Fruit fly (Drosophila melanogaster): ENCODE data around the gene CG7443.
A peak's percentile ranks its signal among the peaks of the same experiment; 100 is the strongest.

CG7443 gene

DNA sequence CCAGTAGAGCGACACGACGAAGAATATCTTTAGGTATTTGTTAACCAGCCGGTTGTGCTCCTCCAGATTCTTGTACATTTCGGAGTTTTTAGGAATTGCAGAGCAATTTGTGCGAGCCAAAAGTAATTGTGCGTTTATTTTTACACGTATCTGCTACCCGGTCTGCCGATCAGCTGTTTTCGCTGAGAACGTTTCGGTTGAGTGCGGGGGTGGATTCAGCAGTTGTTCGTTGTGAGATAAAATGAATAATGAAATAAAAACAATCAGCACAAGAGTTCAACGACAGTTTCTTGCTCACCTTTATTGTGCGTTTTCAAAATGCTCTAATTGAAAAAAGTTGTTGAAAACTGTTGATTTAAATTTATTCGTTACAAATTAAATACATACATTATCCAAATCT, 20.3 kb upstream of the CG7443 start, which contains the start of gene nac (continued):
- TF ChIP-seq CG9932 (GFP tag; IDR thresholded peaks at IDR 0.05) (peak; percentile 49), MESR4 (GFP tag; optimal IDR thresholded peaks at IDR 0.05) (peak; percentile 41), jigr1 (GFP tag; IDR thresholded peaks at IDR 0.05) (no peak), z (GFP tag; IDR thresholded peaks at IDR 0.05) (peak; percentile 78), Dad (GFP tag; optimal IDR thresholded peaks at IDR 0.05) (no peak), so (GFP tag; IDR thresholded peaks at IDR 0.05) (0 out of 3 replicates have a peak, but pooled peaks have one; percentile 12), Sry-δ (GFP tag; optimal IDR thresholded peaks at IDR 0.05) (no peak), unpg (GFP tag; optimal IDR thresholded peaks at IDR 0.05) (no peak), CG6791 (GFP tag; IDR thresholded peaks at IDR 0.05; ENCODE audit: partially characterized antibody) (no peak), CG7839 (tag; optimal IDR thresholded peaks at IDR 0.05) (peak; percentile 5), CG16815 (GFP tag; optimal IDR thresholded peaks at IDR 0.05) (no peak), Dref (GFP tag; IDR thresholded peaks at IDR 0.05) (no peak), CG43689 (GFP tag; IDR thresholded peaks at IDR 0.05) (no peak), Six4 (GFP tag; optimal IDR thresholded peaks at IDR 0.05) (no peak), D19A (tag; optimal IDR thresholded peaks at IDR 0.05) (peak; percentile 3), CG11247 (GFP tag; IDR thresholded peaks at IDR 0.05) (peak; percentile 38; the same call in 1 of the 2 replicates), CG2712 (tag; optimal IDR thresholded peaks at IDR 0.05) (peak; percentile 7), CG3281 (GFP tag; optimal IDR thresholded peaks at IDR 0.05) (peak; percentile 8), Xrp1 (GFP tag; IDR thresholded peaks at IDR 0.05) (peak; percentile 24; the same call in 1 of the 2 replicates), CG10366 (GFP tag; IDR thresholded peaks at IDR 0.05) (0 out of 2 replicates have a peak, but pooled peaks have one; percentile 20), CG17568 (GFP tag; optimal IDR thresholded peaks at IDR 0.05) (no peak), zen (tag; optimal IDR thresholded peaks at IDR 0.05) (peak; percentile 33), dpn (GFP tag; optimal IDR thresholded peaks at IDR 0.05) (peak; percentile 1 to 9), crc (GFP tag; optimal IDR thresholded peaks at IDR 0.05) (no peak), Dbx (GFP tag; IDR thresholded peaks at IDR 0.05) (0 out of 3 replicates have a peak, but pooled peaks have one; percentile 36), CG17186 (GFP tag; optimal IDR thresholded peaks at IDR 0.05) (no peak), Asciz (GFP tag; optimal IDR thresholded peaks at IDR 0.05) (no peak), sna (GFP tag; IDR thresholded peaks at IDR 0.05; ENCODE audit: partially characterized antibody) (0 out of 2 replicates have a peak, but pooled peaks have one; percentile 16), sug (tag; optimal IDR thresholded peaks at IDR 0.05) (peak; percentile 9), CG15479 (GFP tag; optimal IDR thresholded peaks at IDR 0.05) (peak; percentile 19), CG4360 (GFP tag; IDR thresholded peaks at IDR 0.05) (no peak), lab (GFP tag; optimal IDR thresholded peaks at IDR 0.05) (no peak), Sin3A (optimal IDR thresholded peaks at IDR 0.05) (no peak), Rfx (GFP tag; IDR thresholded peaks at IDR 0.05) (peak; percentile 40; the same call in 1 of the 2 replicates), CG2199 (GFP tag; IDR thresholded peaks at IDR 0.05) (peak; percentile 26; the same call in 1 of the 3 replicates), CG18262 (tag; optimal IDR thresholded peaks at IDR 0.05) (peak; percentile 11), Ets65A (GFP tag) (peak; percentile 11), grau (tag; optimal IDR thresholded peaks at IDR 0.05) (peak; percentile 31), crp (GFP tag; optimal IDR thresholded peaks at IDR 0.05) (peak; percentile 65 to 90), Atf6 (GFP tag; IDR thresholded peaks at IDR 0.05) (0 out of 2 replicates have a peak, but pooled peaks have one; percentile 46), CG10654 (GFP tag; optimal IDR thresholded peaks at IDR 0.05) (no peak), cas (GFP tag; IDR thresholded peaks at IDR 0.05) (no peak), CG1603 (tag; optimal IDR thresholded peaks at IDR 0.05) (peak; percentile 9), CG10147 (GFP tag; optimal IDR thresholded peaks at IDR 0.05) (peak; percentile 15), NFAT (GFP tag; IDR thresholded peaks at IDR 0.05) (peak; percentile 37), CG13624 (GFP tag; optimal IDR thresholded peaks at IDR 0.05) (peak; percentile 28), HmgZ (tag; optimal IDR thresholded peaks at IDR 0.05) (peak; percentile 41), oc (tag; optimal IDR thresholded peaks at IDR 0.05) (no peak), lilli (GFP tag; optimal IDR thresholded peaks at IDR 0.05) (peak; percentile 41), pzg (GFP tag; optimal IDR thresholded peaks at IDR 0.05) (peak; percentile 9), da (GFP tag; optimal IDR thresholded peaks at IDR 0.05) (no peak)
